Worm (Caenorhabditis elegans) whole organism, L4/young adult: ENCODE data around the gene ins-12.

ENCODE experiments used
- W03F9.2 ChIP-seq: fragments of 150-350 bp; optimal IDR thresholded peaks from 2 replicates; lab custom pipeline; 2014; ENCODE audit warnings: missing biosample characterization, missing genetic modification characterization
- dao-5 ChIP-seq: sonication (generic microtip); optimal IDR thresholded peaks from 2 replicates; lab custom pipeline; 2016; ENCODE audit warnings: missing genotype, missing genetic modification characterization, moderate library complexity, missing compliant biosample characterization
- him-1 ChIP-seq: sonication (generic microtip); optimal IDR thresholded peaks from 2 replicates; lab custom pipeline; 2016; ENCODE audit warnings: missing genotype, missing genetic modification reagents, missing genetic modification characterization, missing compliant biosample characterization

ce11 chrII:5544145-5544515, 10.3 kb upstream of the ins-12 start:
- no peak for TF ChIP-seq W03F9.2 (tag; lab: Kevin White, UChicago)
- no peak for TF ChIP-seq him-1 (tag; lab: Kevin White, UChicago)
- no peak for TF ChIP-seq dao-5 (tag; lab: Kevin White, UChicago)
